Worm (Caenorhabditis elegans) whole organism, L1 larva: Measurements from ENCODE around the gene T01C3.2.

Source experiments
- C04F5.9 ChIP-seq: sonication (generic microtip); optimal IDR thresholded peaks from 2 replicates; lab custom pipeline; 2016; ENCODE audit warnings: missing genetic modification characterization, missing compliant biosample characterization
- C34B4.2 ChIP-seq: sonication (generic microtip); optimal IDR thresholded peaks from 2 replicates; lab custom pipeline; 2017; ENCODE audit warnings: mild to moderate bottlenecking, missing genetic modification characterization, missing compliant biosample characterization
- F16B12.6 ChIP-seq: fragments of 150-350 bp; optimal IDR thresholded peaks from 2 replicates; lab custom pipeline; 2014; ENCODE audit warnings: missing biosample characterization, missing genetic modification characterization
- aha-1 ChIP-seq: fragments of 150-350 bp; optimal IDR thresholded peaks from 2 replicates; lab custom pipeline; 2014; ENCODE audit warnings: missing biosample characterization, missing genetic modification characterization
- alr-1 ChIP-seq: fragments of 200-800 bp; sonication (Bioruptor generic); optimal IDR thresholded peaks from 2 replicates; lab custom pipeline; 2018; ENCODE audit warnings: borderline replicate concordance, mild to moderate bottlenecking, missing genetic modification characterization, missing compliant biosample characterization
- ama-1 ChIP-seq: fragments of 150-350 bp; optimal IDR thresholded peaks from 2 replicates; lab custom pipeline; 2014
- blmp-1 ChIP-seq: fragments of 150-350 bp; optimal IDR thresholded peaks from 2 replicates; lab custom pipeline; 2014; ENCODE audit warnings: missing biosample characterization, missing genetic modification characterization
- ceh-63 ChIP-seq: fragments of 200-800 bp; sonication (Bioruptor generic); optimal IDR thresholded peaks from 2 replicates; lab custom pipeline; 2018; ENCODE audit warnings: mild to moderate bottlenecking, missing genetic modification characterization, missing compliant biosample characterization
- ces-1 ChIP-seq: fragments of 150-350 bp; optimal IDR thresholded peaks from 2 replicates; lab custom pipeline; 2014; ENCODE audit warnings: missing biosample characterization, missing genetic modification reagents, missing genetic modification characterization
- efl-1 ChIP-seq, 4 experiments: fragments of 150-350 bp; optimal IDR thresholded peaks in 3 of 4; peaks in 1 of 4; 1 replicate in 1 of 4; 2 replicates in 3 of 4; lab custom pipeline; 2014; ENCODE audit warnings: missing biosample characterization in 2 of 4, missing genetic modification characterization in 2 of 4, missing genetic modification reagents in 2 of 4
- egl-13 ChIP-seq: sonication (generic microtip); optimal IDR thresholded peaks from 2 replicates; lab custom pipeline; 2016; ENCODE audit warnings: missing genotype, missing genetic modification reagents, missing genetic modification characterization, missing compliant biosample characterization
- egl-27 ChIP-seq, 2 experiments: fragments of 150-350 bp in 1 of 2; sonication (generic microtip); optimal IDR thresholded peaks; 3 replicates each; lab custom pipeline; 2017 to 2018; ENCODE audit warnings: missing biosample characterization in 2 of 2, missing genetic modification characterization in 2 of 2, missing genetic modification reagents in 2 of 2
- elt-3 ChIP-seq, 6 experiments: fragments of 150-350 bp in 1 of 6; sonication (generic microtip); optimal IDR thresholded peaks; 2 replicates each; lab custom pipeline; 2017 to 2018; ENCODE audit warnings: missing biosample characterization in 6 of 6, missing genetic modification characterization in 6 of 6, inconsistent platforms in 1 of 6
- ets-5 ChIP-seq: fragments of 200-800 bp; sonication (Bioruptor generic); IDR thresholded peaks from 2 replicates; pipeline ENCODE4 v1.3.6; 2022; ENCODE audit warnings: missing genetic modification characterization, missing compliant biosample characterization
- fkh-4 ChIP-seq: sonication (generic microtip); optimal IDR thresholded peaks from 2 replicates; lab custom pipeline; 2016; ENCODE audit warnings: missing compliant biosample characterization, missing genetic modification characterization, borderline replicate concordance
- fkh-8 ChIP-seq: sonication (generic microtip); optimal IDR thresholded peaks from 2 replicates; lab custom pipeline; 2016; ENCODE audit warnings: mild to moderate bottlenecking, missing genetic modification characterization, missing compliant biosample characterization
- hlh-4 ChIP-seq: sonication (generic microtip); optimal IDR thresholded peaks from 2 replicates; lab custom pipeline; 2016; ENCODE audit warnings: mild to moderate bottlenecking, missing genetic modification characterization, missing compliant biosample characterization
- hpl-2 ChIP-seq: fragments of 150-350 bp; optimal IDR thresholded peaks from 2 replicates; lab custom pipeline; 2014; ENCODE audit warnings: missing biosample characterization, missing genetic modification reagents, missing genetic modification characterization
- jun-1 ChIP-seq: fragments of 150-350 bp; optimal IDR thresholded peaks from 2 replicates; lab custom pipeline; 2014; ENCODE audit warnings: missing biosample characterization, missing genetic modification reagents, missing genetic modification characterization
- lin-13 ChIP-seq: fragments of 150-350 bp; optimal IDR thresholded peaks from 2 replicates; lab custom pipeline; 2014; ENCODE audit warnings: missing biosample characterization, missing genetic modification reagents, missing genetic modification characterization
- lin-14 ChIP-seq: fragments of 200-800 bp; sonication (Bioruptor generic); optimal IDR thresholded peaks from 2 replicates; lab custom pipeline; 2018; ENCODE audit warnings: mild to moderate bottlenecking, missing genetic modification characterization, moderate library complexity, missing compliant biosample characterization
- lin-15B ChIP-seq: fragments of 150-350 bp; sonication (generic microtip); optimal IDR thresholded peaks from 3 replicates; lab custom pipeline; 2014; ENCODE audit warnings: missing biosample characterization, missing genetic modification characterization
- lin-35 ChIP-seq, 2 experiments: fragments of 150-350 bp; optimal IDR thresholded peaks; 2 replicates each; lab custom pipeline; 2014; ENCODE audit warnings: missing biosample characterization in 2 of 2, missing genetic modification characterization in 2 of 2, missing genetic modification reagents in 2 of 2
- lin-39 ChIP-seq: fragments of 150-350 bp; optimal IDR thresholded peaks from 2 replicates; lab custom pipeline; 2014; ENCODE audit warnings: missing biosample characterization, missing genetic modification reagents, missing genetic modification characterization
- lir-3 ChIP-seq: sonication (generic microtip); optimal IDR thresholded peaks from 2 replicates; lab custom pipeline; 2016; ENCODE audit warnings: mild to moderate bottlenecking, missing genetic modification characterization, moderate library complexity, missing compliant biosample characterization; ENCODE audit not compliant: poor library complexity
- lsy-2 ChIP-seq, 2 experiments: fragments of 150-350 bp; optimal IDR thresholded peaks; 2 replicates each; lab custom pipeline; 2014; ENCODE audit warnings: missing biosample characterization in 2 of 2, missing genetic modification characterization in 2 of 2
- mab-9 ChIP-seq: fragments of 200-800 bp; sonication (Bioruptor generic); IDR thresholded peaks from 2 replicates; pipeline ENCODE4 v1.3.6; 2022; ENCODE audit warnings: missing genetic modification reagents, missing genetic modification characterization, missing compliant biosample characterization
- mdl-1 ChIP-seq, 2 experiments: fragments of 150-350 bp; optimal IDR thresholded peaks; 2 replicates each; lab custom pipeline; 2014 to 2017; ENCODE audit warnings: missing biosample characterization in 2 of 2, missing genetic modification characterization in 2 of 2, inconsistent platforms in 1 of 2
- mef-2 ChIP-seq: fragments of 150-350 bp; optimal IDR thresholded peaks from 2 replicates; lab custom pipeline; 2014; ENCODE audit warnings: missing biosample characterization, missing genetic modification characterization
- mep-1 ChIP-seq: fragments of 150-350 bp; optimal IDR thresholded peaks from 2 replicates; lab custom pipeline; 2014; ENCODE audit warnings: missing biosample characterization, missing genetic modification characterization
- nhr-12 ChIP-seq: sonication (generic microtip); optimal IDR thresholded peaks from 2 replicates; lab custom pipeline; 2017; ENCODE audit warnings: missing biosample characterization, missing genetic modification characterization
- nhr-19 ChIP-seq: fragments of 200-800 bp; sonication (Bioruptor generic); conservative IDR thresholded peaks from 2 replicates; pipeline ENCODE4 v1.3.6; 2022; ENCODE audit warnings: missing genetic modification characterization, missing compliant biosample characterization
- nhr-237 ChIP-seq: fragments of 150-350 bp; optimal IDR thresholded peaks from 2 replicates; lab custom pipeline; 2014; ENCODE audit warnings: missing biosample characterization, missing genetic modification characterization
- nhr-28 ChIP-seq: fragments of 150-350 bp; optimal IDR thresholded peaks from 2 replicates; lab custom pipeline; 2014; ENCODE audit warnings: missing biosample characterization, missing genetic modification characterization
- nhr-47 ChIP-seq: sonication (generic microtip); optimal IDR thresholded peaks from 2 replicates; lab custom pipeline; 2016; ENCODE audit warnings: mild to moderate bottlenecking, missing genetic modification characterization, moderate library complexity, missing compliant biosample characterization
- nhr-71 ChIP-seq: sonication (generic microtip); optimal IDR thresholded peaks from 2 replicates; lab custom pipeline; 2016; ENCODE audit warnings: mild to moderate bottlenecking, missing genetic modification characterization, moderate library complexity, missing compliant biosample characterization
- nhr-76 ChIP-seq: sonication (generic microtip); optimal IDR thresholded peaks from 2 replicates; lab custom pipeline; 2017; ENCODE audit warnings: missing biosample characterization, missing genetic modification characterization
- nhr-77 ChIP-seq: fragments of 150-350 bp; optimal IDR thresholded peaks from 2 replicates; lab custom pipeline; 2014; ENCODE audit warnings: missing biosample characterization, missing genetic modification characterization
- nhr-85 ChIP-seq: sonication (generic microtip); peaks from one replicate; lab custom pipeline; 2016; ENCODE audit warnings: missing genetic modification characterization, inconsistent platforms, missing compliant biosample characterization
- nhr-90 ChIP-seq: sonication (generic microtip); optimal IDR thresholded peaks from 2 replicates; lab custom pipeline; 2016; ENCODE audit warnings: mild to moderate bottlenecking, missing genetic modification characterization, missing compliant biosample characterization; ENCODE audit not compliant: poor library complexity
- pag-3 ChIP-seq: sonication (generic microtip); optimal IDR thresholded peaks from 2 replicates; lab custom pipeline; 2017; ENCODE audit warnings: missing genetic modification characterization, mild to moderate bottlenecking, missing compliant biosample characterization, antibody characterized with exemption, borderline replicate concordance; ENCODE audit not compliant: insufficient read depth
- rnt-1 ChIP-seq: sonication (generic microtip); optimal IDR thresholded peaks from 2 replicates; lab custom pipeline; 2016; ENCODE audit warnings: mild to moderate bottlenecking, missing genetic modification characterization, moderate library complexity, missing compliant biosample characterization
- skn-1 ChIP-seq: fragments of 150-350 bp; optimal IDR thresholded peaks from 2 replicates; lab custom pipeline; 2014; ENCODE audit warnings: missing biosample characterization, missing genetic modification characterization
- snu-23 ChIP-seq: sonication (generic microtip); optimal IDR thresholded peaks from 2 replicates; lab custom pipeline; 2016; ENCODE audit warnings: missing genetic modification characterization, missing compliant biosample characterization
- unc-130 ChIP-seq: fragments of 150-350 bp; optimal IDR thresholded peaks from 2 replicates; lab custom pipeline; 2017; ENCODE audit warnings: missing biosample characterization, missing genetic modification characterization, inconsistent platforms
- unc-98 ChIP-seq: fragments of 200-800 bp; sonication (Bioruptor generic); IDR thresholded peaks from 2 replicates; pipeline ENCODE4 v1.3.6; 2022; ENCODE audit warnings: missing genetic modification characterization, missing compliant biosample characterization
- vab-15 ChIP-seq: sonication (generic microtip); optimal IDR thresholded peaks from 2 replicates; lab custom pipeline; 2017; ENCODE audit warnings: missing genotype, mild to moderate bottlenecking, missing genetic modification characterization, missing compliant biosample characterization
- zag-1 ChIP-seq: fragments of 150-350 bp; optimal IDR thresholded peaks from 2 replicates; lab custom pipeline; 2014; ENCODE audit warnings: missing biosample characterization, missing genetic modification characterization

T01C3.2 gene

ce11 chrV:15013328-15013727, 22.4 kb downstream of the T01C3.2 start (continued):
- TF ChIP-seq nhr-76 (tag; lab: Kevin White, UChicago) (no peak), unc-98 (GFP tag; lab: Robert Waterston, UW) (no peak), egl-27 (tag; optimal IDR thresholded peaks at IDR 0.05; lab: Kevin White, UChicago) (no peak)

ce11 chrV:15014164-15014563, 23.2 kb downstream of the T01C3.2 start, which contains the start of gene obr-2:
obr-2 (minus strand) TSS chrV:15014264.
- TF ChIP-seq mdl-1 (tag; optimal IDR thresholded peaks at IDR 0.05; lab: Kevin White, UChicago) (no peak), unc-130 (no peak), ets-5 (no peak), C34B4.2 (no peak), nhr-71 (tag; lab: Kevin White, UChicago) (no peak), lin-15B (tag; lab: Kevin White, UChicago) (no peak), hlh-4 (tag; lab: Kevin White, UChicago) (no peak), nhr-12 (no peak), jun-1 (tag; lab: Kevin White, UChicago) (no peak), lin-35 (GFP tag; optimal IDR thresholded peaks at IDR 0.05; lab: Kevin White, UChicago) (no peak), fkh-4 (no peak), mab-9 (GFP tag; lab: Robert Waterston, UW) (no peak), alr-1 (tag; lab: Kevin White, UChicago) (no peak), lir-3 (tag; lab: Kevin White, UChicago) (no peak), C04F5.9 (tag; lab: Kevin White, UChicago) (no peak), F16B12.6 (no peak)

ce11 chrV:15015799-15016198, 24.8 kb downstream of the T01C3.2 start:
- TF ChIP-seq mef-2 (no peak), lin-35 (GFP tag; optimal IDR thresholded peaks at IDR 0.05; lab: Kevin White, UChicago) (peak in 1 of 2 experiments; percentile 1), ets-5 (no peak), nhr-237 (tag; lab: Kevin White, UChicago) (no peak), ceh-63 (no peak), ces-1 (GFP tag; lab: Kevin White, UChicago) (no peak), fkh-8 (tag; lab: Kevin White, UChicago) (no peak), lin-14 (GFP tag; lab: Kevin White, UChicago) (peak; percentile 44), pag-3 (tag; lab: Kevin White, UChicago) (no peak), hpl-2 (GFP tag; lab: Kevin White, UChicago) (no peak), nhr-19 (no peak), C34B4.2 (no peak), zag-1 (tag; lab: Kevin White, UChicago) (no peak), lin-39 (tag; lab: Kevin White, UChicago) (no peak), lin-13 (GFP tag; lab: Kevin White, UChicago) (no peak), nhr-85 (tag; lab: Kevin White, UChicago) (peak; percentile 54), nhr-76 (tag; lab: Kevin White, UChicago) (no peak), mep-1 (peak; percentile 4), nhr-71 (tag; lab: Kevin White, UChicago) (peak; percentile 48), mab-9 (GFP tag; lab: Robert Waterston, UW) (no peak), egl-13 (tag; lab: Kevin White, UChicago) (no peak), unc-98 (GFP tag; lab: Robert Waterston, UW) (no peak), snu-23 (GFP tag; lab: Kevin White, UChicago) (peak; percentile 33), efl-1 (optimal IDR thresholded peaks at IDR 0.05; lab: Kevin White, UChicago) (no peak), efl-1 (GFP tag; optimal IDR thresholded peaks at IDR 0.05 in 1 of 2; lab: Kevin White, UChicago) (no peak), nhr-77 (tag; lab: Kevin White, UChicago) (no peak), ama-1 (no peak), vab-15 (tag; lab: Kevin White, UChicago) (no peak), nhr-90 (tag; lab: Kevin White, UChicago) (peak; percentile 4), nhr-28 (no peak), blmp-1 (tag; lab: Kevin White, UChicago) (peak; percentile 39), C04F5.9 (tag; lab: Kevin White, UChicago) (no peak), rnt-1 (tag; lab: Kevin White, UChicago) (peak; percentile 11), skn-1 (peak; percentile 7), lsy-2 (tag; optimal IDR thresholded peaks at IDR 0.05; lab: Kevin White, UChicago) (peak in 1 of 2 experiments; percentile 11), elt-3 (tag; optimal IDR thresholded peaks at IDR 0.05; lab: Kevin White, UChicago) (peak in 1 of 6 experiments; percentile 36), nhr-47 (tag; lab: Kevin White, UChicago) (no peak), lir-3 (tag; lab: Kevin White, UChicago) (no peak), aha-1 (tag; lab: Kevin White, UChicago) (no peak)
